Fruit fly (Drosophila melanogaster): ENCODE results near the gene Karl.

Gene Karl

DNA sequence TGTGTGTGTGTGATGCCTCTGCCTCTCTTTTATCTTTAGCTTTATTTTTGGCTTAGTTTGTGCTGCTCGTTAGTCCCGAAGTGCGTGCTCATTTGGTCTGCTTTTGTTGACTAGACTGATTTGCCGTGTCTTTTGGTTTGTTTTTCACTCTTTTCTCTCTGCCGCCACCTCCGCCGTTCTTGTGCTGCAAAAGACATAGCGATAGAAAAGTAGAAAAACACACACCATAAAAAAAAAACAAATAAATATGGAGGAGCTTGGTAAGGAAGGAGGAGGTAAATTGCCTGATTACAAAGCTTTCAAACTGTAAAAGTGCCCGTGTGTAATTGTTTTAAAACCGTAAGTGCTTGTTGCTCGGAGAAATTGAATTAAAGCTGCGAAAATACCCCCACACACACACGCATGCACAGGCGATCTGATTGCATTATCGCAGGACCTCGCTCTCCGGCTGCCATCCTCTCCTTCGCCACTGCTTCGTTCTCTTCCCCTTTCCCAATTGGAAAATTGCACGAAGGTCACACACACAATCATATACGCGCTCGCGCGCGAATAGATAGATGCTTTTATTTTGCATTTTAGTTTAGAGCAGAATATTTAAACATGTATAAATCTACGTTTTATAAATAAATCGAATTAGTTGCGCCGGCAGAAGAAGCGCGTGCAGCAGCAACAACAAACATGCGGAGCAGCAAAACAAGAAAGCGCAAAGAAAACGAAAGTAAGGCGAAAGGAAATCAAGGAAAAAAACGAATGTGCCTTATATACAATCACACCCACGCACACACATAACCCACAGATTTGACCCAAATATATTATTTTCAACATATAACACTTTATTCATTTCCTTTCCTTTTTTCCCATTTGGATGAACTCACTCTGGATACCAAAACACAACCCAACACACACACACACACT, 28.4 kb downstream of the Karl start:
- TF ChIP-seq Dfd (GFP tag; optimal IDR thresholded peaks at IDR 0.05) = peak; percentile 24
- peak; percentile 3 for TF ChIP-seq psq (GFP tag; optimal IDR thresholded peaks at IDR 0.05)
- TF ChIP-seq sv (GFP tag; optimal IDR thresholded peaks at IDR 0.05) = no peak
- peak; percentile 3 for TF ChIP-seq Myc (optimal IDR thresholded peaks at IDR 0.05)
- no peak for TF ChIP-seq dsf (GFP tag; optimal IDR thresholded peaks at IDR 0.05; ENCODE audit: borderline replicate concordance)

DNA sequence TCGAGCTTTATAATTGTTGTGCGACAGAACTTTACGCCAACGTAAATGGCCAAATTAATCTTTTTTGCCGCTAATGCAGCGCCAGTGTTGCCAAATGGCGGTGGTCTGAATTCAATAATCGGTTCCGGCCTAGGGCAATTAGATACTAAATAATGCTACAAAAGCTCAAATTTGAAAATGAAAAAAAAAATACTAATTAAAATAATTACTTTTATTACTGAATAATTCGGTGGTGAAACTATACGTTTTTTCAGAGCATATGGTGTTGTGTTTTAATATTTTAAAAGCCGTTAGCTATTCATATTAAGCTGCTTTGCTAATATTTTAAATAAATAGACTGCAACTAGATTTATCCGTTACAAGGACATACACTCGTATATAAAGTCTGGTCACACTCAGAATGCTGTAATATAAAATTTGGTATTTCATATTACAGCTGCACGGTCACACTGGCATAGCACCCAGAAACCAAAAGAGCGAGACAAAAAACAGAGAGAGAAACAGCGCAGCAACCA, 29.3 kb downstream of the Karl start, which contains the start of the genes CG1578 and rudhira:
Gene CG1578 (minus strand): TSS at position 118 of the 515 bp plus-strand sequence.
Gene rudhira (plus strand): TSS at position 465 of the 515 bp plus-strand sequence.
- peak; percentile 11 for TF ChIP-seq HLH106 (tag; optimal IDR thresholded peaks at IDR 0.05)
- TF ChIP-seq N (GFP tag; optimal IDR thresholded peaks at IDR 0.05) = no peak
- TF ChIP-seq fru (GFP tag; optimal IDR thresholded peaks at IDR 0.05) = peak; percentile 24

DNA sequence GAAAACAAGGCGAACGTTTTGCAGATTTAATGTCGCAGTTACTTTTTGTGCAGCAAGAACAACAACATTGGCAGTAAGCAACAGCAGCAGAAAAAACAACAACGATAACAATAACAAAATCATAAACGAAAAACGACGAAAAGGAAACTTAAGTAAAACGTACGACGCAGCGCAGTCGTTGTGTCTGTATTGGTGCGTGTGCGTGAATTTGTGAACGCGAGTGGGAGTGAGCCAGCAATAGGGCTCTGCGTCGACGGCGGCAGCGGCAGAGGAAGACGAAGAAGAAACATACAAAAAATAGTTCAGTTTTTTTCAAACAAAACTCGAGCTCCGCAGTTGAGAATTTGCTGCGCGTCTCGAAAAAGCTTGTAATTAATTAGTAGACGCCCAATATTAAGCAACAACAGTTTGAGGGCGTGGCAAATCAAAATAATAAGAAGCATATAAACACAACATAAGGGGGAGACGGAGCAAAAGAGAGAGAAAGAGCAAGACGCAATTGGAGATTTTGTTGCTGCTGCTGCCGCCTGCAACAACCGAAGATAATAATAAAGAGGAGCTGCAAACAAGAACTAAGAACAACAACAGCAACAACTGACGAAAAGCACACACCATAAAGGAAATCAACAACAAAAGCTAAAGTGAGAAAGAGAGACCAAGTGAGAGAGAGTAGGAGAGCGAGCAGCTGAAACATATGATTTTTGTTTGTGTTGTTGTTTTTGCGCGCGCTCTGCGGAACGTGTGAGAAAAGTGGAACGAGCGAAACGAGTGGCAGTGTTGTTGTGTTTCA, 30.2 kb downstream of the Karl start:
- TF ChIP-seq foxo (GFP tag; optimal IDR thresholded peaks at IDR 0.05) = no peak
- TF ChIP-seq Hr83 (GFP tag; optimal IDR thresholded peaks at IDR 0.05; ENCODE audit: poor library complexity, severe bottlenecking) = no peak
- no peak for TF ChIP-seq rgr (GFP tag; optimal IDR thresholded peaks at IDR 0.05)
- no peak for TF ChIP-seq usp (GFP tag; optimal IDR thresholded peaks at IDR 0.05)
- peak; percentile 64 for TF ChIP-seq Dif (GFP tag; optimal IDR thresholded peaks at IDR 0.05; ENCODE audit: partially characterized antibody)
- peak; percentile 44 to 64 for TF ChIP-seq dl (GFP tag; optimal IDR thresholded peaks at IDR 0.05; ENCODE audit: insufficient read depth in 1 of 2, partially characterized antibody in 2 of 2)
- TF ChIP-seq psq (GFP tag; optimal IDR thresholded peaks at IDR 0.05) = peak; percentile 89
- TF ChIP-seq Sp1 (GFP tag; optimal IDR thresholded peaks at IDR 0.05) = no peak
- no peak for TF ChIP-seq sv (GFP tag; optimal IDR thresholded peaks at IDR 0.05)
- TF ChIP-seq Rel (GFP tag; optimal IDR thresholded peaks at IDR 0.05) = peak; percentile 38
- TF ChIP-seq Rel (tag; optimal IDR thresholded peaks at IDR 0.05) = no peak
- TF ChIP-seq HLH106 (tag; optimal IDR thresholded peaks at IDR 0.05) = no peak

DNA sequence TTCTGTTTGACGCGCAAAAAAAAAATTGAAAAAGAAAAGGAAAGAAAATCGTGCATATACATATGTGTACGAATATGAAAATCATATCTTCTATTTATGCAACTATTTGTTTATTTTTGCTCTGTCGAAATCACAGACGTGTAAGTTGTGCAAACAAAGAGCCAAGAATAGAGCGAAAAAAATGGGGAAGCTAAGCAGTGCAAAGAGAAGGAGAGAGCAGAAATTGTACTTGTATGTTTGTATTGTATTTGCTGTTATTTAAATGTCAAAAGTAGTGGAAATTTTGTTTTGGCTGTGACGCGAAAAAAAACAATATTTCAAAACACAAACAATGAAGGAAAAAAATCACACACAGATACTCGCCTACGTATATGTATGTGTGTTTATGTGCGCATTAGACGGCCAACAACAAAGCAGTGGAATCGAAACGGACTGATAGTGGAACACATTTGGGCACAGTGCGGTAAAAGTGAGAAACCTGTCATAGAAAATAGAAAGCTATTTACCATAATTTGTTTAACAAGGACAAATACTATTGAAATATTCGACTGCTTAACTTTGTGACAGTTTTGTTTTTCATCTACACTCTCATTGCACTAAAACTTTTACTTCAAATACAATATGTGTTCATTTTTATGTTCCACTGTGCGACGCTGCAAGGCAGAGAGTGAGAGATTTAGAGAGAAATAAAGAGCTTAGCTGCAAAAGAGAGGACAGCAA, 31.0 kb downstream of the Karl start:
- TF ChIP-seq brk (GFP tag; optimal IDR thresholded peaks at IDR 0.05) (peak; percentile 89), Vsx2 (GFP tag; optimal IDR thresholded peaks at IDR 0.05; ENCODE audit: partially characterized antibody) (no peak), dmrt93B (GFP tag; optimal IDR thresholded peaks at IDR 0.05) (peak; percentile 72), jim (GFP tag; optimal IDR thresholded peaks at IDR 0.05) (no peak), br (GFP tag; optimal IDR thresholded peaks at IDR 0.05) (peak; percentile 92), Dfd (GFP tag; optimal IDR thresholded peaks at IDR 0.05) (no peak), ey (GFP tag; optimal IDR thresholded peaks at IDR 0.05) (peak; percentile 96), Abd-B (GFP tag; optimal IDR thresholded peaks at IDR 0.05) (no peak), foxo (GFP tag; optimal IDR thresholded peaks at IDR 0.05) (peak; percentile 75 to 96), pan (optimal IDR thresholded peaks at IDR 0.05) (no peak), tai (GFP tag; optimal IDR thresholded peaks at IDR 0.05) (peak; percentile 81), Sp1 (GFP tag; optimal IDR thresholded peaks at IDR 0.05) (peak; percentile 91), Myc (optimal IDR thresholded peaks at IDR 0.05) (no peak), Rel (GFP tag; optimal IDR thresholded peaks at IDR 0.05) (peak; percentile 85), Rel (tag; optimal IDR thresholded peaks at IDR 0.05) (peak; percentile 63), CG9705 (GFP tag; optimal IDR thresholded peaks at IDR 0.05) (peak; percentile 72), Jra (GFP tag; optimal IDR thresholded peaks at IDR 0.05) (peak; percentile 67), Hnf4 (GFP tag; optimal IDR thresholded peaks at IDR 0.05) (peak; percentile 92), dl (GFP tag; optimal IDR thresholded peaks at IDR 0.05; ENCODE audit: insufficient read depth in 1 of 2, partially characterized antibody in 2 of 2) (no peak), woc (GFP tag; optimal IDR thresholded peaks at IDR 0.05) (peak; percentile 93), h (GFP tag; optimal IDR thresholded peaks at IDR 0.05) (peak; percentile 96), sv (GFP tag; optimal IDR thresholded peaks at IDR 0.05) (peak; percentile 93), rgr (GFP tag; optimal IDR thresholded peaks at IDR 0.05) (peak; percentile 97), CG32264 (GFP tag; optimal IDR thresholded peaks at IDR 0.05) (peak; percentile 83), dsf (GFP tag; optimal IDR thresholded peaks at IDR 0.05; ENCODE audit: borderline replicate concordance) (peak; percentile 42), GATAd (GFP tag; optimal IDR thresholded peaks at IDR 0.05) (peak; percentile 27), sage (GFP tag; optimal IDR thresholded peaks at IDR 0.05) (peak; percentile 80), Dif (GFP tag; optimal IDR thresholded peaks at IDR 0.05; ENCODE audit: partially characterized antibody) (no peak), Hr78 (GFP tag; optimal IDR thresholded peaks at IDR 0.05) (no peak), Hr83 (GFP tag; optimal IDR thresholded peaks at IDR 0.05; ENCODE audit: poor library complexity, severe bottlenecking) (no peak), CrebA (GFP tag; optimal IDR thresholded peaks at IDR 0.05; ENCODE audit: borderline replicate concordance) (peak; percentile 78), OdsH (GFP tag; optimal IDR thresholded peaks at IDR 0.05) (peak; percentile 93)
